Worm (Caenorhabditis elegans): Measurements from ENCODE around the gene H35B03.2.

DNA sequence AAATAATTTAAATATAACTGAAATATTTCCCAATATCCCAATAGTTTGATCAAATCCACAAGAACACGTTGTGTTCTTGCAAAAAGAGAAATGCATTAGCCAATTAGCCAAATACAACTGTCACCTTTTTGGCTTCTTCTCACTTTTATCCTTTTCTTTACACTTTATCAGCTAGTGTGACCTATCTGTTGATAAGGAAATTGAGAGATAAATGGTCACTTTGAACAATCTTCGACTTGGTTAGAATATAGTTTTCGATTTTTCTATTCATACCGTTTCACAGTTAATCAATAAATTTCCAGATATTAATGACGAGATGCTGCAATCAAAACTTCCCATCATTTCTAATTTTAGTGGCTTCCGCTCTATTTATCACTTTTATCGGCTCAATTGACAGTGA lies 22.7 kb downstream of the H35B03.2 start, which contains the start of gene C55C3.1:
- TF ChIP-seq ztf-11 (tag; optimal IDR thresholded peaks at IDR 0.05) (no peak), ceh-83 (GFP tag; optimal IDR thresholded peaks at IDR 0.05) (no peak), elt-1 (tag; optimal IDR thresholded peaks at IDR 0.05; ENCODE audit: borderline replicate concordance, insufficient read depth) (no peak), nhr-237 (tag; optimal IDR thresholded peaks at IDR 0.05) (no peak), mep-1 (tag; optimal IDR thresholded peaks at IDR 0.05) (no peak), snpc-4 (tag; optimal IDR thresholded peaks at IDR 0.05) (no peak), lsy-2 (tag; optimal IDR thresholded peaks at IDR 0.05) (no peak), blmp-1 (tag; optimal IDR thresholded peaks at IDR 0.05) (no peak), ceh-39 (tag; optimal IDR thresholded peaks at IDR 0.05) (no peak)
